ENCODE assay signal across 5 worm cellular contexts in genomic region chrX:5715369-5715768, ce11.
TF ChIP-seq lines count a peak whose summit lies in the region.

No protein-coding gene starts in this region.

TF ChIP-seq in whole organism, L1 larva, 84 proteins besides CTCF, POLR2A, EP300 and RAD21 (continues in another document):
- TF ChIP-seq dpl-1 (GFP tag; optimal IDR thresholded peaks at IDR 0.05; lab: Kevin White, UChicago): no peak
- no peak for TF ChIP-seq ets-5 (GFP tag; IDR thresholded peaks at IDR 0.05; lab: Robert Waterston, UW)
- TF ChIP-seq mep-1 (tag; optimal IDR thresholded peaks at IDR 0.05; lab: Kevin White, UChicago): no peak
- no peak for TF ChIP-seq zag-1 (tag; optimal IDR thresholded peaks at IDR 0.05; lab: Kevin White, UChicago)
- TF ChIP-seq lin-35 (GFP tag; optimal IDR thresholded peaks at IDR 0.05; lab: Kevin White, UChicago): peak in 1 of 2 experiments; percentile 53
- TF ChIP-seq jun-1 (tag; optimal IDR thresholded peaks at IDR 0.05; lab: Kevin White, UChicago): no peak
- peak; percentile 27 for TF ChIP-seq nhr-90 (tag; optimal IDR thresholded peaks at IDR 0.05; lab: Kevin White, UChicago; ENCODE audit: poor library complexity)
- TF ChIP-seq mab-9 (GFP tag; IDR thresholded peaks at IDR 0.05; lab: Robert Waterston, UW): no peak
- TF ChIP-seq nhr-71 (tag; optimal IDR thresholded peaks at IDR 0.05; lab: Kevin White, UChicago): peak; percentile 35
- TF ChIP-seq unc-62 (GFP tag; optimal IDR thresholded peaks at IDR 0.05; lab: Kevin White, UChicago): no peak
- TF ChIP-seq nhr-20 (tag; optimal IDR thresholded peaks at IDR 0.05; lab: Kevin White, UChicago): peak; percentile 36
- TF ChIP-seq unc-98 (GFP tag; IDR thresholded peaks at IDR 0.05; lab: Robert Waterston, UW): no peak
- TF ChIP-seq rnt-1 (tag; optimal IDR thresholded peaks at IDR 0.05; lab: Kevin White, UChicago): no peak
- TF ChIP-seq mdl-1 (tag; optimal IDR thresholded peaks at IDR 0.05; lab: Kevin White, UChicago): no peak
- TF ChIP-seq C34B4.2 (tag; optimal IDR thresholded peaks at IDR 0.05; lab: Kevin White, UChicago): no peak
- no peak for TF ChIP-seq blmp-1 (tag; optimal IDR thresholded peaks at IDR 0.05; lab: Kevin White, UChicago)
- no peak for TF ChIP-seq efl-1 (optimal IDR thresholded peaks at IDR 0.05; lab: Kevin White, UChicago)
- TF ChIP-seq efl-1 (GFP tag; optimal IDR thresholded peaks at IDR 0.05 in 1 of 2; lab: Kevin White, UChicago): peak in 1 of 2 experiments; percentile 29
- no peak for TF ChIP-seq nhr-77 (tag; optimal IDR thresholded peaks at IDR 0.05; lab: Kevin White, UChicago)

TF ChIP-seq in whole organism, L2 larva, 48 proteins besides CTCF, POLR2A, EP300 and RAD21:
- no peak for TF ChIP-seq egl-27 (tag; optimal IDR thresholded peaks at IDR 0.05; lab: Kevin White, UChicago)
- no peak for TF ChIP-seq skn-1 (tag; optimal IDR thresholded peaks at IDR 0.05; lab: Kevin White, UChicago)
- no peak for TF ChIP-seq alr-1 (tag; optimal IDR thresholded peaks at IDR 0.05; lab: Kevin White, UChicago)
- TF ChIP-seq nhr-12 (tag; optimal IDR thresholded peaks at IDR 0.05; lab: Kevin White, UChicago): no peak
- no peak for TF ChIP-seq nhr-77 (tag; optimal IDR thresholded peaks at IDR 0.05; lab: Kevin White, UChicago)
- no peak for TF ChIP-seq nhr-21 (tag; optimal IDR thresholded peaks at IDR 0.05; lab: Kevin White, UChicago)
- peak; percentile 31 for TF ChIP-seq sma-9 (GFP tag; optimal IDR thresholded peaks at IDR 0.05; lab: Kevin White, UChicago)
- TF ChIP-seq sma-9 (tag; optimal IDR thresholded peaks at IDR 0.05; lab: Kevin White, UChicago): no peak

TF ChIP-seq in whole organism, L3 larva, 47 proteins besides CTCF, POLR2A, EP300 and RAD21:
- TF ChIP-seq snpc-4 (tag; optimal IDR thresholded peaks at IDR 0.05; lab: Kevin White, UChicago): no peak
- TF ChIP-seq pqm-1 (tag; optimal IDR thresholded peaks at IDR 0.05; lab: Kevin White, UChicago): peak; percentile 17
- peak; percentile 25 for TF ChIP-seq pha-4 (tag; optimal IDR thresholded peaks at IDR 0.05; lab: Kevin White, UChicago)

TF ChIP-seq in whole organism, L4 larva, 104 proteins besides CTCF, POLR2A, EP300 and RAD21:
- TF ChIP-seq F10B5.3 (tag; optimal IDR thresholded peaks at IDR 0.05; lab: Kevin White, UChicago) (no peak), cey-2 (tag; optimal IDR thresholded peaks at IDR 0.05; lab: Kevin White, UChicago; ENCODE audit: borderline replicate concordance, insufficient read depth) (no peak), daf-16 (GFP tag; optimal IDR thresholded peaks at IDR 0.05; lab: Kevin White, UChicago) (no peak), daf-16 (tag; optimal IDR thresholded peaks at IDR 0.05; lab: Kevin White, UChicago) (peak; percentile 82), R02D3.7 (tag; optimal IDR thresholded peaks at IDR 0.05; lab: Kevin White, UChicago) (no peak), madf-9 (GFP tag; conservative IDR thresholded peaks at IDR 0.05; lab: Robert Waterston, UW) (no peak), dve-1 (tag; optimal IDR thresholded peaks at IDR 0.05; lab: Kevin White, UChicago; ENCODE audit: insufficient read depth) (peak; percentile 30), nhr-77 (tag; optimal IDR thresholded peaks at IDR 0.05; lab: Kevin White, UChicago) (peak; percentile 37), hlh-30 (tag; optimal IDR thresholded peaks at IDR 0.05; lab: Kevin White, UChicago; ENCODE audit: insufficient read depth) (peak; percentile 71), dmd-6 (GFP tag; IDR thresholded peaks at IDR 0.05; lab: Robert Waterston, UW) (peak; percentile 23; the same call in 1 of the 2 replicates), unc-62 (GFP tag; optimal IDR thresholded peaks at IDR 0.05 in 1 of 2; lab: Kevin White, UChicago) (peak in 1 of 2 experiments; percentile 93), unc-62 (tag; optimal IDR thresholded peaks at IDR 0.05; lab: Kevin White, UChicago) (no peak), nhr-28 (tag; optimal IDR thresholded peaks at IDR 0.05; lab: Kevin White, UChicago) (peak; percentile 53), hlh-11 (tag; optimal IDR thresholded peaks at IDR 0.05; lab: Kevin White, UChicago) (peak; percentile 17), aha-1 (tag; lab: Kevin White, UChicago) (no peak), pha-4 (GFP tag; IDR thresholded peaks at IDR 0.05; lab: Robert Waterston, UW) (no peak), pha-4 (tag; optimal IDR thresholded peaks at IDR 0.05; lab: Kevin White, UChicago) (no peak), php-3 (GFP tag; IDR thresholded peaks at IDR 0.05; lab: Robert Waterston, UW) (peak; percentile 63; the same call in 1 of the 2 replicates), skn-1 (tag; optimal IDR thresholded peaks at IDR 0.05; lab: Kevin White, UChicago) (no peak), arid-1 (GFP tag; conservative IDR thresholded peaks at IDR 0.05; lab: Robert Waterston, UW) (no peak)

TF ChIP-seq in whole organism, young adult, 124 proteins besides CTCF, POLR2A, EP300 and RAD21:
- TF ChIP-seq ztf-25 (GFP tag; IDR thresholded peaks at IDR 0.05; lab: Robert Waterston, UW) (no peak), B0035.1 (tag; optimal IDR thresholded peaks at IDR 0.05; lab: Kevin White, UChicago) (no peak), ama-1 (optimal IDR thresholded peaks at IDR 0.05; lab: Kevin White, UChicago) (no peak), ama-1 (GFP tag; optimal IDR thresholded peaks at IDR 0.05; lab: Kevin White, UChicago) (no peak), cebp-1 (GFP tag; IDR thresholded peaks at IDR 0.05; lab: Robert Waterston, UW) (no peak), cebp-1 (tag; optimal IDR thresholded peaks at IDR 0.05; lab: Kevin White, UChicago) (peak; percentile 39), lin-35 (GFP tag; optimal IDR thresholded peaks at IDR 0.05; lab: Kevin White, UChicago) (no peak), F10E7.11 (tag; optimal IDR thresholded peaks at IDR 0.05; lab: Kevin White, UChicago) (no peak)
